Fruit fly (Drosophila melanogaster) whole organism, embryonic: Measurements from ENCODE around the gene Pur-alpha.

ENCODE experiments used
- CG10267 ChIP-seq: fragments of 200-800 bp; sonication (Bioruptor generic); optimal IDR thresholded peaks from 2 replicates; lab custom pipeline; 2018; ENCODE audit warnings: missing biosample characterization, mild to moderate bottlenecking, missing genetic modification characterization, moderate library complexity
- CG10462 ChIP-seq: fragments of 200-800 bp; sonication (Bioruptor generic); optimal IDR thresholded peaks from 2 replicates; lab custom pipeline; 2016; ENCODE audit warnings: missing biosample characterization, missing genetic modification characterization
- CG5245 ChIP-seq: fragments of 200-800 bp; sonication (Bioruptor generic); optimal IDR thresholded peaks from 3 replicates; lab custom pipeline; 2016; ENCODE audit warnings: missing biosample characterization, missing genetic modification characterization
- CG6254 ChIP-seq: fragments of 200-800 bp; sonication (Bioruptor generic); optimal IDR thresholded peaks from 3 replicates; lab custom pipeline; 2017; ENCODE audit warnings: mild to moderate bottlenecking, missing biosample characterization, missing genetic modification reagents, missing genetic modification characterization
- CG9609 ChIP-seq: fragments of 200-800 bp; sonication (Bioruptor generic); optimal IDR thresholded peaks from 3 replicates; lab custom pipeline; 2016; ENCODE audit warnings: missing biosample characterization, missing genetic modification characterization
- Dref ChIP-seq: fragments of 200-800 bp; sonication (Bioruptor generic); IDR thresholded peaks from 2 replicates; pipeline ENCODE4 v1.3.6; 2022; ENCODE audit warnings: missing biosample characterization, missing genetic modification characterization
- Six4 ChIP-seq: fragments of 200-800 bp; sonication (Bioruptor generic); optimal IDR thresholded peaks from 2 replicates; lab custom pipeline; 2016; ENCODE audit warnings: missing biosample characterization, missing genetic modification characterization
- Sox102F ChIP-seq: fragments of 200-800 bp; sonication (Bioruptor generic); optimal IDR thresholded peaks from 2 replicates; lab custom pipeline; 2018; ENCODE audit warnings: missing biosample characterization, mild to moderate bottlenecking, missing genetic modification characterization, moderate library complexity
- TFAM ChIP-seq: fragments of 200-800 bp; sonication (Bioruptor generic); optimal IDR thresholded peaks from 2 replicates; lab custom pipeline; 2017; ENCODE audit warnings: missing biosample characterization, missing genetic modification characterization, inconsistent platforms
- ato ChIP-seq: fragments of 200-800 bp; sonication (Bioruptor generic); IDR thresholded peaks from 2 replicates; pipeline ENCODE4 v1.3.6; 2022; ENCODE audit warnings: missing biosample characterization, missing genetic modification characterization; ENCODE audit not compliant: partially characterized antibody
- p53 ChIP-seq: fragments of 200-800 bp; sonication (Bioruptor generic); optimal IDR thresholded peaks from 2 replicates; lab custom pipeline; 2016; ENCODE audit warnings: missing biosample characterization, missing genetic modification characterization
- yki ChIP-seq: fragments of >200 bp; optimal IDR thresholded peaks from 3 replicates; lab custom pipeline; 2018
- z ChIP-seq: fragments of 200-800 bp; sonication (Bioruptor generic); IDR thresholded peaks from 3 replicates; pipeline ENCODE4 v1.3.6; 2022; ENCODE audit warnings: missing biosample characterization, missing genetic modification characterization

DNA sequence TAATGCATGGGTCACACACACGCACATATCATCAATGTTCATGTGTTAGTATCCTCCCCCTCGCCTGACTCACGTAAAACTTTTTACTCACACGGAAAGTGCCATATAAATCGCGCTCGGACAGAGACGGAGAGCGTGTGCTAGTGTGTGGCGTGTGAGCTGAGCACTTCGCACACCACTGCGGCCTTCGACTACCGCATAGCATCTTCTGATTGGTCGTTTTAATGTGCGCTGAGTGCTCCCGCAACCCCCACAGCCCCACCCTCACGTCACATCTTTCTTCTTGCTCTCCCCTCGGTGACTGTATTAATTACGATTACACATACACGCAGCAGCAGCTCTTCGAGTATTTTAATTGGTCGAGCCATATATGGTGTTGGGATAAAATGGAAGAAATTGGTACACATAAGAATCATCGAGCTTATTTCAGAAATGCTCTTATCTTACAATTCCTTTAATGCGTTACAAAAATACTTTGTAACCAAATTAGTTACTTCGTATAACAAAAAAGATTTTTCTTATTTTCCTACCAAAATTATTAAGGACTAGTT is 49.3 kb upstream of the Pur-alpha start:
- TF ChIP-seq yki (no peak), p53 (GFP tag; lab: Kevin White, UChicago) (no peak), z (GFP tag; lab: Robert Waterston, UW) (peak; percentile 92), Six4 (GFP tag; lab: Kevin White, UChicago) (no peak), ato (no peak), Sox102F (GFP tag; lab: Kevin White, UChicago) (no peak), CG9609 (GFP tag; lab: Kevin White, UChicago) (no peak), CG10267 (no peak), TFAM (GFP tag; lab: Kevin White, UChicago) (no peak), Dref (GFP tag; lab: Robert Waterston, UW) (no peak), CG5245 (GFP tag; lab: Kevin White, UChicago) (no peak), CG10462 (no peak), CG6254 (GFP tag; lab: Kevin White, UChicago) (no peak)
